Fruit fly (Drosophila melanogaster): ENCODE measurements around the gene Tnpo-SR.

DNA sequence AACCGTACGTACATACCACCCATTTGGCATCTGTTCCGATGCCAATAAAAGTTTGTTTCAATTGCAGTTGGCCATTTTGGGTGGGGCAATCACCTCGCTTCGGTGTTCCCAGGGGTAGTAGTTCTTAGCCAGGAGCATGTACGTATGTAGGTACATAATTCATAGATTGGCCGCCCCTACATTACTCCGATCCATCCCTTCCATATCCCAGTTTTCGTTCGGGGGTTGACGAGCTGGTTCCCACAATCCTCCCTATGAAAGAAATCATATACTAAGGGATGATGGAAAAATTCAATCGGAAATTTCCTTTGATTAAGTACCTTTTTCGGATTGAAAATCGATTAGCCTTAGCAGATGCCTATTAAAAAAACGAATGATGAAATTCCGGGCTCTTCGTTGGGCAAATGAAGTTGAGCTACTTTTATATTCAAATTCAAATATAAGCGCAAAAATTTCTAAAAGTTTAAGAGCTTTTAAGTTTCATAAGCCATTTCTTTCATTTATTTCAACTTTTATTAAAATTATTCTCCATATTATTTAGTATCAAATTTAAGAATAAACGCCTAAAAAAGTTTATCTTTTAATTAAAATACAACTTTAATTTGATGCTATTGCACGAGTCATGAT, 1.7 kb upstream of the Tnpo-SR start:
- TF ChIP-seq EcR (GFP tag; optimal IDR thresholded peaks at IDR 0.05) (no peak), pan (optimal IDR thresholded peaks at IDR 0.05) (no peak), psq (optimal IDR thresholded peaks at IDR 0.05) (no peak), usp (GFP tag; optimal IDR thresholded peaks at IDR 0.05) (no peak), CG8478 (optimal IDR thresholded peaks at IDR 0.05) (no peak), Dll (optimal IDR thresholded peaks at IDR 0.05) (no peak)

Measured in whole organism.